Worm (Caenorhabditis elegans) whole organism, L4 larva: ENCODE measurements around the gene lem-4.

ENCODE experiments used
- T20F7.1 ChIP-seq: fragments of 200-800 bp; sonication (Bioruptor generic); optimal IDR thresholded peaks from 2 replicates; lab custom pipeline; 2018; ENCODE audit warnings: mild to moderate bottlenecking, missing genetic modification characterization, missing compliant biosample characterization
- ceh-44 ChIP-seq: fragments of 200-800 bp; sonication (Bioruptor generic); IDR thresholded peaks from 2 replicates; pipeline ENCODE4 v1.3.6; 2022; ENCODE audit warnings: missing genetic modification reagents, missing genetic modification characterization, missing compliant biosample characterization
- ceh-82 ChIP-seq: sonication (generic microtip); optimal IDR thresholded peaks from 2 replicates; lab custom pipeline; 2017; ENCODE audit warnings: missing biosample characterization, missing genetic modification characterization
- daf-12 ChIP-seq: fragments of 150-350 bp; optimal IDR thresholded peaks from 2 replicates; lab custom pipeline; 2014; ENCODE audit warnings: missing biosample characterization, missing genetic modification reagents, missing genetic modification characterization
- egl-27 ChIP-seq: sonication (generic microtip); optimal IDR thresholded peaks from 3 replicates; lab custom pipeline; 2017; ENCODE audit warnings: missing biosample characterization, missing genetic modification reagents, missing genetic modification characterization
- lin-39 ChIP-seq: fragments of 150-350 bp; optimal IDR thresholded peaks from 2 replicates; lab custom pipeline; 2014; ENCODE audit warnings: missing biosample characterization, missing genetic modification reagents, missing genetic modification characterization
- madf-9 ChIP-seq: fragments of 200-800 bp; sonication (Bioruptor generic); conservative IDR thresholded peaks from 2 replicates; pipeline ENCODE4 v1.3.6; 2022; ENCODE audit warnings: missing genetic modification reagents, missing genetic modification characterization, missing compliant biosample characterization
- nhr-11 ChIP-seq: fragments of 150-350 bp; optimal IDR thresholded peaks from 2 replicates; lab custom pipeline; 2014; ENCODE audit warnings: missing biosample characterization, missing genetic modification characterization
- nhr-237 ChIP-seq: sonication (generic microtip); optimal IDR thresholded peaks from 2 replicates; lab custom pipeline; 2017; ENCODE audit warnings: missing biosample characterization, missing genetic modification characterization
- nhr-25 ChIP-seq: sonication (generic microtip); optimal IDR thresholded peaks from 2 replicates; lab custom pipeline; 2017; ENCODE audit warnings: missing genetic modification characterization, mild to moderate bottlenecking, missing compliant biosample characterization, antibody characterized with exemption, moderate library complexity, borderline replicate concordance; ENCODE audit not compliant: insufficient read depth
- nhr-6 ChIP-seq: fragments of 150-350 bp; optimal IDR thresholded peaks from 2 replicates; lab custom pipeline; 2014; ENCODE audit warnings: missing biosample characterization, missing genetic modification characterization
- pha-4 ChIP-seq, 2 experiments: fragments of 150-350 bp in 1 of 2; fragments of 200-800 bp in 1 of 2; sonication (Bioruptor generic) in 1 of 2; IDR thresholded peaks in 1 of 2; optimal IDR thresholded peaks in 1 of 2; 2 replicates each; pipeline versions ENCODE4 v1.3.6 to Lab custom; 2014 to 2022; ENCODE audit warnings: missing genetic modification characterization in 2 of 2, missing genetic modification reagents in 2 of 2, missing biosample characterization in 1 of 2, missing compliant biosample characterization in 1 of 2
- zag-1 ChIP-seq: fragments of 150-350 bp; optimal IDR thresholded peaks from 2 replicates; lab custom pipeline; 2014; ENCODE audit warnings: missing biosample characterization, missing genetic modification characterization
- ztf-11 ChIP-seq: fragments of 150-350 bp; optimal IDR thresholded peaks from 2 replicates; lab custom pipeline; 2014; ENCODE audit warnings: missing biosample characterization, missing genetic modification characterization

ce11 chrIV:845198-845597 is 9.4 kb downstream of the lem-4 start, which contains the start of gene lgc-33:
- TF ChIP-seq ceh-82 (tag; lab: Kevin White, UChicago) (no peak), madf-9 (GFP tag; lab: Robert Waterston, UW) (no peak), ceh-44 (GFP tag; lab: Robert Waterston, UW) (no peak), daf-12 (tag; lab: Kevin White, UChicago) (no peak), nhr-6 (tag; lab: Kevin White, UChicago) (no peak), lin-39 (tag; lab: Kevin White, UChicago) (no peak), egl-27 (no peak), ztf-11 (tag; lab: Kevin White, UChicago) (no peak), zag-1 (tag; lab: Kevin White, UChicago) (no peak), nhr-11 (tag; lab: Kevin White, UChicago) (no peak), T20F7.1 (GFP tag; lab: Kevin White, UChicago) (no peak), pha-4 (GFP tag; IDR thresholded peaks at IDR 0.05; lab: Robert Waterston, UW) (no peak), pha-4 (tag; optimal IDR thresholded peaks at IDR 0.05; lab: Kevin White, UChicago) (no peak), nhr-237 (tag; lab: Kevin White, UChicago) (no peak), nhr-25 (tag; lab: Kevin White, UChicago) (no peak)
